Worm (Caenorhabditis elegans): ENCODE data around the gene nprl-3.

ce11 chrIV:8348073-8348472, 50.8 kb downstream of the nprl-3 start, which contains the start of gene F17E9.4:
- no peak for TF ChIP-seq tab-1 (GFP tag; IDR thresholded peaks at IDR 0.05)
- no peak for TF ChIP-seq ztf-23 (GFP tag; IDR thresholded peaks at IDR 0.05)
- TF ChIP-seq flt-1 (GFP tag; IDR thresholded peaks at IDR 0.05): no peak
- no peak for TF ChIP-seq cog-1 (tag; optimal IDR thresholded peaks at IDR 0.05)
